Fruit fly (Drosophila melanogaster): ENCODE data around the gene Ipp.

DNA sequence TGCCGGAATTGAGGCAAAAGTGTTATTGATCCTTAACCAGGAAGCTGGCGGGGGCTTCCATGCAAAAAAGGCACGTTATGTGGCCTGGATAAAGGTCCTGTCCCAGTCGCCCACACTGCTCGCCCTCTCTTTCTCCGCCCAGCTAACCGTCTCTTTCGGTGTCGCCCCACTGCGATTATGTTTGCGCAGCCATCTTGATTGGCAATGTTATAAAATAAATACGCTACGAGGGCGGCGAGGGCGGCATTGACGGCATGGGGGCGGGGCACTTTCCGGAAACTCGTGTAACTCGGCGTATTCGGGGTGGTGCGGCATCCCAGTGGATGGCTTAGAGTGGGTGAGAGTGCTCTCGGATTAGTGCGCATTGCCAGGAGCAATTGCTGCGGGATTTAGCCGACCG is 35.0 kb upstream of the Ipp start:
- no peak for TF ChIP-seq pan (optimal IDR thresholded peaks at IDR 0.05)
- TF ChIP-seq dmrt93B (GFP tag; optimal IDR thresholded peaks at IDR 0.05): no peak
- TF ChIP-seq br (GFP tag; optimal IDR thresholded peaks at IDR 0.05): no peak
- TF ChIP-seq Myc (optimal IDR thresholded peaks at IDR 0.05): no peak
- no peak for TF ChIP-seq CG9705 (GFP tag; optimal IDR thresholded peaks at IDR 0.05)
- no peak for TF ChIP-seq dsf (GFP tag; optimal IDR thresholded peaks at IDR 0.05; ENCODE audit: borderline replicate concordance)
- TF ChIP-seq Hr78 (GFP tag; optimal IDR thresholded peaks at IDR 0.05): no peak
- no peak for TF ChIP-seq N (GFP tag; optimal IDR thresholded peaks at IDR 0.05)
- no peak for TF ChIP-seq fru (GFP tag; optimal IDR thresholded peaks at IDR 0.05)
- TF ChIP-seq psq (GFP tag; optimal IDR thresholded peaks at IDR 0.05): no peak
- no peak for TF ChIP-seq h (GFP tag; optimal IDR thresholded peaks at IDR 0.05)
- TF ChIP-seq CG32264 (GFP tag; optimal IDR thresholded peaks at IDR 0.05): no peak
